Worm (Caenorhabditis elegans): ENCODE data around the gene lin-15A.

DNA sequence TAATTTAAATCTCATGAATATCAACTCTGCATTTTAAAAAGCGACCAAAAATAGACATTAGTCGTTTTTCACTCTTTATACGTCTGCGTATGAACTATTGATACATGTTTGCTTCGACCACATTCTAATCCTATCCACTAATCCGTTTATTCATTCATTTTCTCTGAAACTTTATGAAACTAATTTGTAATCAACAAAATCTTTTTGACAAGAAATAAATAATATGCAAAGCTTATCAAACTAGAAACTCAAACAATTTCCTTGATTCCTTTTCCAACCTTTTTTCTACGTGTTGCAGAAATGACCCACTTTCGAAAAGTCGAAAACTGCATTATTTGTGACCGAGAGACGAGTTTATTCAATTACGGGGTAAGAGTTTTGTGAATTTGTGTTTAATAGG, 10.5 kb downstream of the lin-15A start, which contains the start of gene nhr-255:
- TF ChIP-seq elt-3 (tag; optimal IDR thresholded peaks at IDR 0.05) (no peak), elt-1 (tag; optimal IDR thresholded peaks at IDR 0.05) (no peak), nhr-237 (tag; optimal IDR thresholded peaks at IDR 0.05) (no peak), zag-1 (tag; optimal IDR thresholded peaks at IDR 0.05) (no peak), lin-15B (tag; optimal IDR thresholded peaks at IDR 0.05) (no peak), ceh-82 (tag; optimal IDR thresholded peaks at IDR 0.05) (no peak), tbx-2 (tag; optimal IDR thresholded peaks at IDR 0.05) (no peak)
